Fruit fly (Drosophila melanogaster): ENCODE results near the gene Psn.

DNA sequence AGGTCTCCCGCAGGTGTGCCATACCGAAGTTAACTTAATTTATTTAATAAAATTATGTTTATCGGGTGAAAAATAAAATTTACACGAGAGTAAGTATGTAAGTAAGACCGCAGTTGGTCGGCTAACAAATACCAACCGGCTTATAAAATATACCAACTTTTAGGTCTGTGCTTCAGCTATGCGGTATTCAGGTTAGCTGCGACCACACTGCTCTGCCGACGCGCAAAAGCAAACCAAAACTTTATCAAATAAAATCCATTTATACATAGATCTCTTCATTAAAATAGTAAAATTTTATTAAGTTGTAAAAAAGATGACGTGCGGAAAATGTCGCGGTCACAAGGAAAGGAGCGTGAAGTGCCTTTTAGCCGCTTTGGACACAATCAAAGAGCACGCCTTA, 3.8 kb downstream of the Psn start, which contains the start of the genes mRpL15 and CtIP:
- TF ChIP-seq psq (optimal IDR thresholded peaks at IDR 0.05) (no peak), h (optimal IDR thresholded peaks at IDR 0.05) (no peak), Sin3A (optimal IDR thresholded peaks at IDR 0.05) (no peak), ttk (optimal IDR thresholded peaks at IDR 0.05) (no peak), insv (optimal IDR thresholded peaks at IDR 0.05) (no peak), Myc (optimal IDR thresholded peaks at IDR 0.05) (no peak)
